Fruit fly (Drosophila melanogaster) whole organism, embryonic: ENCODE data around the gene capu.
A peak's percentile ranks its signal among the peaks of the same experiment; 100 is the strongest.

Experiments
- B-H1 ChIP-seq: fragments of 200-800 bp; sonication (Bioruptor generic); IDR thresholded peaks from 3 replicates; pipeline ENCODE4 v1.3.6; 2022; ENCODE audit warnings: missing biosample characterization, missing genetic modification characterization
- BEAF-32 ChIP-seq: fragments of 200-800 bp; sonication (Bioruptor generic); optimal IDR thresholded peaks from 3 replicates; lab custom pipeline; 2017; ENCODE audit warnings: missing biosample characterization, missing genetic modification characterization, mild to moderate bottlenecking, moderate library complexity, missing genetic modification reagents
- CG10267 ChIP-seq: fragments of 200-800 bp; sonication (Bioruptor generic); optimal IDR thresholded peaks from 2 replicates; lab custom pipeline; 2018; ENCODE audit warnings: missing biosample characterization, mild to moderate bottlenecking, missing genetic modification characterization, moderate library complexity
- CG10565 ChIP-seq: fragments of 200-800 bp; sonication (Bioruptor generic); optimal IDR thresholded peaks from 3 replicates; lab custom pipeline; 2016; ENCODE audit warnings: missing biosample characterization, mild to moderate bottlenecking, missing genetic modification characterization
- CG11695 ChIP-seq: fragments of 200-800 bp; sonication (Bioruptor generic); IDR thresholded peaks from 3 replicates; pipeline ENCODE4 v1.3.6; 2022; ENCODE audit warnings: missing biosample characterization, missing genetic modification characterization
- CG12071 ChIP-seq: fragments of 200-800 bp; sonication (Bioruptor generic); optimal IDR thresholded peaks from 3 replicates; lab custom pipeline; 2018; ENCODE audit warnings: missing biosample characterization, mild to moderate bottlenecking, missing genetic modification characterization
- CG12104 ChIP-seq: fragments of 200-800 bp; sonication (Bioruptor generic); optimal IDR thresholded peaks from 3 replicates; lab custom pipeline; 2016; ENCODE audit warnings: missing biosample characterization, missing genetic modification characterization
- CG12155 ChIP-seq: fragments of 200-800 bp; sonication (Bioruptor generic); optimal IDR thresholded peaks from 3 replicates; lab custom pipeline; 2016; ENCODE audit warnings: missing biosample characterization, missing genetic modification characterization
- CG13123 ChIP-seq: fragments of 200-800 bp; sonication (Bioruptor generic); optimal IDR thresholded peaks from 2 replicates; lab custom pipeline; 2016; ENCODE audit warnings: missing biosample characterization, missing genetic modification characterization
- CG14667 ChIP-seq: fragments of 200-800 bp; sonication (Bioruptor generic); IDR thresholded peaks from 2 replicates; pipeline ENCODE4 v1.3.6; 2022; ENCODE audit warnings: missing biosample characterization, missing genetic modification characterization
- CG14965 ChIP-seq: fragments of 200-800 bp; sonication (Bioruptor generic); optimal IDR thresholded peaks from 2 replicates; lab custom pipeline; 2016; ENCODE audit warnings: missing biosample characterization, missing genetic modification characterization, borderline replicate concordance
- CG1602 ChIP-seq: fragments of 200-800 bp; sonication (Bioruptor generic); optimal IDR thresholded peaks from 3 replicates; lab custom pipeline; 2016; ENCODE audit warnings: missing biosample characterization, missing genetic modification characterization
- CG17361 ChIP-seq: fragments of 200-800 bp; sonication (Bioruptor generic); IDR thresholded peaks from 3 replicates; pipeline ENCODE4 v1.3.6; 2022; ENCODE audit warnings: missing biosample characterization, missing genetic modification characterization
- CG18011 ChIP-seq: fragments of 200-800 bp; sonication (Bioruptor generic); optimal IDR thresholded peaks from 2 replicates; lab custom pipeline; 2017; ENCODE audit warnings: missing biosample characterization, missing genetic modification characterization, mild to moderate bottlenecking, moderate library complexity, missing genotype
- CG18764 ChIP-seq: fragments of 200-800 bp; sonication (Bioruptor generic); optimal IDR thresholded peaks from 3 replicates; lab custom pipeline; 2016; ENCODE audit warnings: missing biosample characterization, missing genetic modification characterization
- CG30403 ChIP-seq: fragments of 200-800 bp; sonication (Bioruptor generic); optimal IDR thresholded peaks from 3 replicates; lab custom pipeline; 2016; ENCODE audit warnings: missing biosample characterization, missing genetic modification characterization
- CG30431 ChIP-seq: fragments of 200-800 bp; sonication (Bioruptor generic); optimal IDR thresholded peaks from 2 replicates; lab custom pipeline; 2017; ENCODE audit warnings: missing biosample characterization, missing genetic modification characterization
- CG31441 ChIP-seq: fragments of 200-800 bp; sonication (Bioruptor generic); IDR thresholded peaks from 2 replicates; pipeline ENCODE4 v1.3.6; 2022; ENCODE audit warnings: missing biosample characterization, missing genetic modification characterization
- CG3407 ChIP-seq: fragments of 200-800 bp; sonication (Bioruptor generic); optimal IDR thresholded peaks from 2 replicates; lab custom pipeline; 2018; ENCODE audit warnings: missing biosample characterization, mild to moderate bottlenecking, missing genetic modification characterization
- CG34376 ChIP-seq: fragments of 200-800 bp; sonication (Bioruptor generic); optimal IDR thresholded peaks from 2 replicates; lab custom pipeline; 2018; ENCODE audit warnings: missing biosample characterization, mild to moderate bottlenecking, missing genetic modification characterization
- CG7357 ChIP-seq: fragments of 200-800 bp; sonication (Bioruptor generic); IDR thresholded peaks from 3 replicates; pipeline ENCODE4 v1.3.6; 2022; ENCODE audit warnings: missing biosample characterization, missing genetic modification characterization
- CG8089 ChIP-seq: fragments of 200-800 bp; sonication (Bioruptor generic); optimal IDR thresholded peaks from 3 replicates; lab custom pipeline; 2016; ENCODE audit warnings: missing biosample characterization, missing genetic modification characterization
- Dll ChIP-seq: fragments of 200-800 bp; sonication (Bioruptor generic); IDR thresholded peaks from 4 replicates; pipeline ENCODE4 v1.3.6; 2022; ENCODE audit warnings: missing biosample characterization, missing genetic modification characterization; ENCODE audit not compliant: partially characterized antibody
- Eip74EF ChIP-seq, 2 experiments: fragments of 200-800 bp in 1 of 2; fragments of >200 bp in 1 of 2; sonication (Bioruptor generic) in 1 of 2; optimal IDR thresholded peaks; 2 replicates each; lab custom pipeline; 2017 to 2019; ENCODE audit warnings: missing biosample characterization in 2 of 2, missing genetic modification characterization in 2 of 2, mild to moderate bottlenecking in 1 of 2, moderate library complexity in 1 of 2
- H2.0 ChIP-seq: fragments of 200-800 bp; sonication (Bioruptor generic); IDR thresholded peaks from 2 replicates; pipeline ENCODE4 v1.3.6; 2022; ENCODE audit warnings: missing biosample characterization, missing genetic modification characterization
- HLH4C ChIP-seq: fragments of 200-800 bp; sonication (Bioruptor generic); IDR thresholded peaks from 3 replicates; pipeline ENCODE4 v1.3.6; 2022; ENCODE audit warnings: missing biosample characterization, missing genetic modification characterization; ENCODE audit not compliant: partially characterized antibody
- Lpt ChIP-seq: fragments of >200 bp; optimal IDR thresholded peaks from 2 replicates; lab custom pipeline; 2018; ENCODE audit warnings: missing biosample characterization, missing genetic modification characterization
- MBD-R2 ChIP-seq: fragments of 200-800 bp; sonication (Bioruptor generic); IDR thresholded peaks from 2 replicates; pipeline ENCODE4 v1.3.6; 2022; ENCODE audit warnings: missing biosample characterization, missing genetic modification characterization
- MESR4 ChIP-seq: fragments of 200-800 bp; sonication (Bioruptor generic); optimal IDR thresholded peaks from 2 replicates; lab custom pipeline; 2018; ENCODE audit warnings: missing biosample characterization, mild to moderate bottlenecking, missing genetic modification characterization, moderate library complexity
- PHDP ChIP-seq: fragments of 200-800 bp; sonication (Bioruptor generic); optimal IDR thresholded peaks from 3 replicates; lab custom pipeline; 2018; ENCODE audit warnings: missing biosample characterization, mild to moderate bottlenecking, missing genetic modification characterization, moderate library complexity
- Scr ChIP-seq: fragments of 200-800 bp; sonication (Bioruptor generic); IDR thresholded peaks from 2 replicates; pipeline ENCODE4 v1.3.6; 2022; ENCODE audit warnings: missing biosample characterization, missing genetic modification characterization; ENCODE audit not compliant: partially characterized antibody
- Sry-δ ChIP-seq: fragments of 200-800 bp; sonication (Bioruptor generic); optimal IDR thresholded peaks from 2 replicates; lab custom pipeline; 2016; ENCODE audit warnings: missing biosample characterization, missing genetic modification characterization
- Xrp1 ChIP-seq: fragments of 200-800 bp; sonication (Bioruptor generic); IDR thresholded peaks from 2 replicates; pipeline ENCODE4 v1.3.6; 2022; ENCODE audit warnings: missing biosample characterization, missing genetic modification characterization
- amos ChIP-seq: fragments of 200-800 bp; sonication (Bioruptor generic); IDR thresholded peaks from 2 replicates; pipeline ENCODE4 v1.3.6; 2022; ENCODE audit warnings: missing biosample characterization, missing genetic modification characterization; ENCODE audit not compliant: partially characterized antibody
- ash1 ChIP-seq: fragments of 200-800 bp; sonication (Bioruptor generic); optimal IDR thresholded peaks from 2 replicates; lab custom pipeline; 2018; ENCODE audit warnings: missing biosample characterization, mild to moderate bottlenecking, missing genetic modification characterization
- bsh ChIP-seq, 2 experiments: fragments of 200-800 bp; sonication (Bioruptor generic); optimal IDR thresholded peaks; 2 replicates each; lab custom pipeline; 2017 to 2018; ENCODE audit warnings: mild to moderate bottlenecking in 2 of 2, missing biosample characterization in 2 of 2, missing genetic modification characterization in 2 of 2, moderate library complexity in 1 of 2
- chinmo ChIP-seq: fragments of 200-800 bp; sonication (Bioruptor generic); IDR thresholded peaks from 4 replicates; pipeline ENCODE4 v1.3.6; 2022; ENCODE audit warnings: missing biosample characterization, missing genetic modification characterization; ENCODE audit not compliant: partially characterized antibody
- crol ChIP-seq: fragments of 200-800 bp; sonication (Bioruptor generic); IDR thresholded peaks from 2 replicates; pipeline ENCODE4 v1.3.6; 2022; ENCODE audit warnings: missing biosample characterization, missing genetic modification characterization
- emc ChIP-seq: fragments of 200-800 bp; sonication (Bioruptor generic); optimal IDR thresholded peaks from 2 replicates; lab custom pipeline; 2016; ENCODE audit warnings: missing biosample characterization, missing genetic modification characterization
- fd64A ChIP-seq: fragments of 200-800 bp; sonication (Bioruptor generic); optimal IDR thresholded peaks from 3 replicates; lab custom pipeline; 2018; ENCODE audit warnings: missing biosample characterization, mild to moderate bottlenecking, missing genetic modification characterization
- fu2 ChIP-seq: fragments of 200-800 bp; sonication (Bioruptor generic); optimal IDR thresholded peaks from 2 replicates; lab custom pipeline; 2016; ENCODE audit warnings: missing biosample characterization, missing genetic modification characterization
- gce ChIP-seq: fragments of 200-800 bp; sonication (Bioruptor generic); IDR thresholded peaks from 3 replicates; pipeline ENCODE4 v1.3.6; 2022; ENCODE audit warnings: missing biosample characterization, missing genetic modification characterization
- ham ChIP-seq: fragments of 200-800 bp; sonication (Bioruptor generic); IDR thresholded peaks from 2 replicates; pipeline ENCODE4 v1.3.6; 2022; ENCODE audit warnings: missing biosample characterization, missing genetic modification characterization
- nmo ChIP-seq: fragments of 200-800 bp; sonication (Bioruptor generic); optimal IDR thresholded peaks from 2 replicates; lab custom pipeline; 2018; ENCODE audit warnings: missing biosample characterization, mild to moderate bottlenecking, missing genetic modification characterization, moderate library complexity
- org-1 ChIP-seq: fragments of 200-800 bp; sonication (Bioruptor generic); optimal IDR thresholded peaks from 2 replicates; lab custom pipeline; 2017; ENCODE audit warnings: missing biosample characterization, missing genetic modification characterization
- schlank ChIP-seq: fragments of 200-800 bp; sonication (Bioruptor generic); optimal IDR thresholded peaks from 2 replicates; lab custom pipeline; 2018; ENCODE audit warnings: missing biosample characterization, mild to moderate bottlenecking, missing genetic modification characterization
- tap ChIP-seq: fragments of 200-800 bp; optimal IDR thresholded peaks from 3 replicates; lab custom pipeline; 2019; ENCODE audit warnings: missing biosample characterization, mild to moderate bottlenecking, missing genetic modification characterization, moderate library complexity
- tll ChIP-seq, 2 experiments: fragments of 200-800 bp in 1 of 2; fragments of >200 bp in 1 of 2; sonication (Bioruptor generic) in 1 of 2; optimal IDR thresholded peaks; 2 replicates each; lab custom pipeline; 2017 to 2019; ENCODE audit warnings: missing biosample characterization in 2 of 2, missing genetic modification characterization in 2 of 2, mild to moderate bottlenecking in 1 of 2, moderate library complexity in 1 of 2
- unpg ChIP-seq: fragments of 200-800 bp; sonication (Bioruptor generic); optimal IDR thresholded peaks from 3 replicates; lab custom pipeline; 2018; ENCODE audit warnings: missing biosample characterization, mild to moderate bottlenecking, missing genetic modification characterization, moderate library complexity
- wor ChIP-seq: fragments of 200-800 bp; sonication (Bioruptor generic); IDR thresholded peaks from 2 replicates; pipeline ENCODE4 v1.3.6; 2022; ENCODE audit warnings: missing biosample characterization, missing genetic modification characterization
- zen ChIP-seq: fragments of 200-800 bp; sonication (Bioruptor generic); optimal IDR thresholded peaks from 3 replicates; lab custom pipeline; 2018; ENCODE audit warnings: missing biosample characterization, mild to moderate bottlenecking, missing genetic modification characterization, moderate library complexity

The capu gene

DNA sequence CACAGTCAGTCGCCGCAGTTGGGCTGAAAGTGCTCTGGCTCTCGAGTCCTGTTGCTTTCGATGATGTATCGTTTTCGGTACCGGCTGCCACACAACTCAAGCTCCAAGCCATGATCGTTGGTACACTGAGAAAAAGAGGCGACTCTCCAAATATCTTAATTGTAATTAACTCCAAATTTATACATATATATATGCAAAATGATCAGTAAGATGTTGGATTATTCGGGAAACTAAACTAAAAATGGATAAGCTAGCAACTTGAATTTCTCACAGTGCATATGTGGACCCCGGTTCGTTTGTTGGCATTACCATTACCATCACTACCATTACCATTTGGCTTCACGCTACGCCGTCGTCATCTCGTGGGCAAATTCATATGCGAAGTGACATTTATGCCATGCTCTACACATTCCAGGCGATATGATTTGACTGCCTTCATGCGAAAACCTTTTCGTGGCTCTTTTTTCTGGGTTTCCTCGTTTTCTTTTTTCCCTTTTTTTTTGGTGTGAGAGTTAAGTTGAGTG is 49.1 kb downstream of the capu start (continued):
- TF ChIP-seq zen (tag; lab: Kevin White, UChicago) (peak; percentile 44), CG34376 (GFP tag; lab: Kevin White, UChicago) (no peak), schlank (tag; lab: Kevin White, UChicago) (no peak), CG14965 (no peak), CG11695 (GFP tag; lab: Robert Waterston, UW) (no peak), bsh (GFP tag; optimal IDR thresholded peaks at IDR 0.05; lab: Kevin White, UChicago) (peak in 1 of 2 experiments; percentile 9), fd64A (GFP tag; lab: Kevin White, UChicago) (no peak), CG12071 (no peak), CG7357 (no peak), Scr (GFP tag; lab: Robert Waterston, UW) (no peak), CG12104 (no peak), CG13123 (GFP tag; lab: Kevin White, UChicago) (no peak), Xrp1 (GFP tag; lab: Robert Waterston, UW) (0 out of 2 replicates have a peak, but pooled peaks have one; percentile 61), amos (GFP tag; lab: Robert Waterston, UW) (no peak), Sry-δ (GFP tag; lab: Kevin White, UChicago) (no peak), Dll (GFP tag; lab: Robert Waterston, UW) (no peak), emc (GFP tag; lab: Kevin White, UChicago) (no peak), CG14667 (GFP tag; lab: Robert Waterston, UW) (no peak), Eip74EF (GFP tag; optimal IDR thresholded peaks at IDR 0.05; lab: Kevin White, UChicago) (no peak), MESR4 (no peak), CG31441 (GFP tag; lab: Robert Waterston, UW) (peak; percentile 31; the same call in 1 of the 2 replicates), CG10565 (no peak), H2.0 (GFP tag; lab: Robert Waterston, UW) (no peak), MBD-R2 (GFP tag; lab: Robert Waterston, UW) (no peak), wor (no peak), B-H1 (GFP tag; lab: Robert Waterston, UW) (no peak), CG8089 (no peak), org-1 (GFP tag; lab: Kevin White, UChicago) (no peak)
- TF ChIP-seq, all 482 proteins: peak for 49

DNA sequence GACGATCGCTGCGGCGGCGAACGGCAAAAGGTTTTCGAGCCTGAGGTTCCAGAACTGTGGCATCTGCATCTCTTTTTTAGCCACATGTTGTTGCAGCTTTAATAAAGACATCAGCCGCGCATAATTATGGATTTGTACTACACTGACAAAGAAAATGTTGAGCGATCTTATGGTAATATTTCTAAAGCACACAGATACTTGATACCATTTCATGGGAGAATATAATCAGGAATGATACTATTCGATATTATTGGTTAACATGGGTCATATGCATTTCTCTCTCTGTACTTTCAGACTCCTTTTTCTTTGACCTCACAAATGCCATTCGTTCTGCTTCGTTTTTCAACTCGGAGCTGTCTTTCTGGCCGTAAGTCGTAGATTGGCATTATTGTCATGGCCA is 50.5 kb downstream of the capu start:
- TF ChIP-seq crol (GFP tag; lab: Robert Waterston, UW) (no peak), CG30431 (peak; percentile 35), BEAF-32 (GFP tag; lab: Kevin White, UChicago) (no peak), CG12155 (GFP tag; lab: Kevin White, UChicago) (no peak), tap (tag; lab: Kevin White, UChicago) (peak; percentile 1), fu2 (GFP tag; lab: Kevin White, UChicago) (no peak), tll (GFP tag; optimal IDR thresholded peaks at IDR 0.05; lab: Kevin White, UChicago) (no peak), chinmo (GFP tag; lab: Robert Waterston, UW) (no peak), nmo (peak; percentile 61), CG3407 (GFP tag; lab: Kevin White, UChicago) (peak; percentile 44), Lpt (no peak), CG18764 (GFP tag; lab: Kevin White, UChicago) (peak; percentile 30), CG30403 (GFP tag; lab: Kevin White, UChicago) (peak; percentile 19), CG18011 (no peak), gce (GFP tag; lab: Robert Waterston, UW) (peak; percentile 50; the same call in 1 of the 3 replicates), unpg (GFP tag; lab: Kevin White, UChicago) (peak; percentile 59), CG1602 (GFP tag; lab: Kevin White, UChicago) (peak; percentile 30), ash1 (GFP tag; lab: Kevin White, UChicago) (no peak), ham (GFP tag; lab: Robert Waterston, UW) (no peak), CG10267 (tag; lab: Kevin White, UChicago) (peak; percentile 62), HLH4C (GFP tag; lab: Robert Waterston, UW) (no peak), PHDP (tag; lab: Kevin White, UChicago) (peak; percentile 9), CG17361 (GFP tag; lab: Robert Waterston, UW) (0 out of 3 replicates have a peak, but pooled peaks have one; percentile 45)
